Fruit fly (Drosophila melanogaster): ENCODE results near the gene p130CAS.
A peak's percentile ranks its signal among the peaks of the same experiment; 100 is the strongest.

p130CAS gene

dm6 chr3L:131998-132693 is 20.5 kb upstream of the p130CAS start (continued):
- TF ChIP-seq CHES-1-like (GFP tag; optimal IDR thresholded peaks at IDR 0.05) (no peak), CG13424 (tag; optimal IDR thresholded peaks at IDR 0.05) (no peak), tgo (GFP tag; IDR thresholded peaks at IDR 0.05) (no peak), Hmx (GFP tag; optimal IDR thresholded peaks at IDR 0.05) (no peak), CG6272 (GFP tag; IDR thresholded peaks at IDR 0.05) (no peak), CG17612 (GFP tag; IDR thresholded peaks at IDR 0.05) (no peak), lilli (GFP tag; optimal IDR thresholded peaks at IDR 0.05) (no peak), slbo (GFP tag; IDR thresholded peaks at IDR 0.05) (no peak), Med (GFP tag) (peak; percentile 79), CG7987 (GFP tag; optimal IDR thresholded peaks at IDR 0.05) (peak; percentile 61), Asciz (GFP tag; optimal IDR thresholded peaks at IDR 0.05) (no peak), crp (GFP tag; optimal IDR thresholded peaks at IDR 0.05) (no peak), kay (GFP tag; optimal IDR thresholded peaks at IDR 0.05) (no peak), CG33557 (GFP tag; optimal IDR thresholded peaks at IDR 0.05) (no peak), CG5180 (GFP tag; optimal IDR thresholded peaks at IDR 0.05) (no peak), btn (GFP tag; optimal IDR thresholded peaks at IDR 0.05) (no peak), sr (GFP tag; IDR thresholded peaks at IDR 0.05) (no peak), aop (GFP tag; IDR thresholded peaks at IDR 0.05) (no peak), CG31224 (GFP tag; IDR thresholded peaks at IDR 0.05) (no peak), CG1832 (GFP tag; optimal IDR thresholded peaks at IDR 0.05) (no peak), Opbp (GFP tag; IDR thresholded peaks at IDR 0.05; ENCODE audit: partially characterized antibody) (peak; percentile 46; the same call in 2 of the 3 replicates), gcm2 (GFP tag; optimal IDR thresholded peaks at IDR 0.05) (no peak), bsh (GFP tag; optimal IDR thresholded peaks at IDR 0.05) (peak in 1 of 2 experiments; percentile 39), CG18619 (GFP tag; optimal IDR thresholded peaks at IDR 0.05) (no peak), B-H1 (GFP tag; IDR thresholded peaks at IDR 0.05) (no peak), CG3838 (GFP tag; optimal IDR thresholded peaks at IDR 0.05) (no peak), az2 (GFP tag; optimal IDR thresholded peaks at IDR 0.05) (no peak), GATAe (GFP tag; conservative IDR thresholded peaks at IDR 0.05) (no peak), bigmax (GFP tag; optimal IDR thresholded peaks at IDR 0.05) (no peak), dm (GFP tag; optimal IDR thresholded peaks at IDR 0.05) (no peak), klu (GFP tag; IDR thresholded peaks at IDR 0.05) (no peak), kah (GFP tag; optimal IDR thresholded peaks at IDR 0.05) (peak; percentile 51), CG7963 (GFP tag; IDR thresholded peaks at IDR 0.05; ENCODE audit: partially characterized antibody) (no peak), CG3281 (GFP tag; optimal IDR thresholded peaks at IDR 0.05) (no peak), CG10274 (GFP tag; optimal IDR thresholded peaks at IDR 0.05) (no peak), Hmr (GFP tag; optimal IDR thresholded peaks at IDR 0.05) (peak; percentile 7), CG13287 (GFP tag; IDR thresholded peaks at IDR 0.05; ENCODE audit: partially characterized antibody) (no peak; the same call in 1 of the 2 replicates), ranshi (GFP tag; IDR thresholded peaks at IDR 0.05) (no peak), chn (GFP tag; optimal IDR thresholded peaks at IDR 0.05) (no peak), sim (GFP tag; IDR thresholded peaks at IDR 0.05) (peak; percentile 41; the same call in 1 of the 2 replicates), Trl (optimal IDR thresholded peaks at IDR 0.05) (peak; percentile 60 to 68), Trl (GFP tag; optimal IDR thresholded peaks at IDR 0.05) (no peak), H15 (GFP tag; IDR thresholded peaks at IDR 0.05) (no peak), CG8388 (GFP tag; optimal IDR thresholded peaks at IDR 0.05) (no peak), ap (GFP tag; IDR thresholded peaks at IDR 0.05) (no peak), NC2α (GFP tag; optimal IDR thresholded peaks at IDR 0.05) (no peak), Elba2 (GFP tag; optimal IDR thresholded peaks at IDR 0.05) (no peak), ash1 (GFP tag; optimal IDR thresholded peaks at IDR 0.05) (no peak), org-1 (GFP tag; optimal IDR thresholded peaks at IDR 0.05) (no peak), yki (optimal IDR thresholded peaks at IDR 0.05) (no peak), CG32767 (GFP tag; IDR thresholded peaks at IDR 0.05) (peak; percentile 16; the same call in 1 of the 2 replicates)

Data from whole organism, embryonic.